Worm (Caenorhabditis elegans): ENCODE results near the gene immt-2.

Gene immt-2

ce11 chrV:16815261-16815660, 26.2 kb downstream of the immt-2 start, which contains the start of gene T20B3.1:
TSS of gene T20B3.1 (plus strand) at chrV:16815561.
- no peak for TF ChIP-seq ceh-16 (tag; optimal IDR thresholded peaks at IDR 0.05)
- no peak for TF ChIP-seq sma-3 (GFP tag; optimal IDR thresholded peaks at IDR 0.05)
- TF ChIP-seq unc-39 (tag; optimal IDR thresholded peaks at IDR 0.05) = no peak
- TF ChIP-seq ztf-1 (GFP tag; conservative IDR thresholded peaks at IDR 0.05) = no peak
- TF ChIP-seq ZK546.5 (tag; optimal IDR thresholded peaks at IDR 0.05) = no peak
- TF ChIP-seq elt-3 (tag; optimal IDR thresholded peaks at IDR 0.05) = no peak
- TF ChIP-seq ama-1 (optimal IDR thresholded peaks at IDR 0.05) = no peak
- TF ChIP-seq unc-55 (GFP tag; optimal IDR thresholded peaks at IDR 0.05) = no peak
- TF ChIP-seq nhr-237 (tag; optimal IDR thresholded peaks at IDR 0.05) = no peak
- TF ChIP-seq nhr-10 (tag; optimal IDR thresholded peaks at IDR 0.05) = no peak
- TF ChIP-seq unc-62 (GFP tag; optimal IDR thresholded peaks at IDR 0.05) = no peak
- TF ChIP-seq lin-11 (tag; optimal IDR thresholded peaks at IDR 0.05) = no peak

- TF ChIP-seq sma-9 (GFP tag; optimal IDR thresholded peaks at IDR 0.05) (peak; percentile 29), sma-9 (tag; optimal IDR thresholded peaks at IDR 0.05) (no peak), fos-1 (tag; optimal IDR thresholded peaks at IDR 0.05) (peak; percentile 42), gmeb-1 (tag; optimal IDR thresholded peaks at IDR 0.05) (peak; percentile 45), nhr-25 (tag; optimal IDR thresholded peaks at IDR 0.05) (no peak), mab-5 (tag; optimal IDR thresholded peaks at IDR 0.05) (no peak), elt-3 (tag; optimal IDR thresholded peaks at IDR 0.05) (no peak)
These were observed 27.6 kb downstream of the immt-2 start for ce11 chrV:16816707-16817106.

ce11 chrV:16821270-16821737, 32.2 kb downstream of the immt-2 start, which contains the start of gene T20B3.14:
TSS of gene T20B3.14 (minus strand) at chrV:16821320.
- TF ChIP-seq unc-55 (GFP tag; optimal IDR thresholded peaks at IDR 0.05) (peak; percentile 39), ceh-82 (tag; optimal IDR thresholded peaks at IDR 0.05) (no peak)

DNA sequence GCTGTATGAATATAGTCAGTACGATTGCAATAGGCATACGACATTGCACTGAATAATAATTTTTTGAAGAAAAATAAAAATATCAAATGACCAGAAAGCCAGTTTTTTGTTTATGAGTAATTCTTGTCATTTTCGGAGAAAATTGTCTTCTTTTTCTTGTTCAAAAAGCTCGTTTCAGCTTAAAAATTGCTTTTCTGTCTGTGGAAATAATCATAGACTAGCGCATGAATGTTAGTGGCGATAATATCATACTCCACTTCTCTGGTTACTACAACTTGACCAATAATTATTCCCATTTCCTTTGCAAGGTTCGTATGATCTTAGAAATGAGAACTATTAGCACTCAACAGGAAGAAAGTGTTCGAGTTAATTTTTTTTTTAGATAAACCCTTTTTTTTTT, 38.4 kb downstream of the immt-2 start, which contains the start of gene srh-216:
srh-216 (minus strand) TSS at position 101 of the 400 bp plus-strand sequence.
- TF ChIP-seq lin-39 (tag; optimal IDR thresholded peaks at IDR 0.05) (no peak), egl-27 (tag; optimal IDR thresholded peaks at IDR 0.05) (no peak), nhr-23 (tag; optimal IDR thresholded peaks at IDR 0.05) (no peak), ztf-4 (tag; optimal IDR thresholded peaks at IDR 0.05) (no peak), peb-1 (tag; optimal IDR thresholded peaks at IDR 0.05) (no peak)

ce11 chrV:16829396-16829795, 40.3 kb downstream of the immt-2 start, which contains the start of gene srh-214:
TSS of gene srh-214 (minus strand) at chrV:16829755.
- no peak for TF ChIP-seq egl-27 (tag; optimal IDR thresholded peaks at IDR 0.05)
- no peak for TF ChIP-seq lin-39 (tag; optimal IDR thresholded peaks at IDR 0.05)
- TF ChIP-seq elt-3 (tag; optimal IDR thresholded peaks at IDR 0.05) = no peak
- no peak for TF ChIP-seq elt-1 (tag; optimal IDR thresholded peaks at IDR 0.05)
- no peak for TF ChIP-seq lsy-2 (tag; optimal IDR thresholded peaks at IDR 0.05)
- no peak for TF ChIP-seq fos-1 (tag; optimal IDR thresholded peaks at IDR 0.05)
- no peak for TF ChIP-seq sma-3 (GFP tag; optimal IDR thresholded peaks at IDR 0.05)
- no peak for TF ChIP-seq nhr-23 (tag; optimal IDR thresholded peaks at IDR 0.05)

DNA sequence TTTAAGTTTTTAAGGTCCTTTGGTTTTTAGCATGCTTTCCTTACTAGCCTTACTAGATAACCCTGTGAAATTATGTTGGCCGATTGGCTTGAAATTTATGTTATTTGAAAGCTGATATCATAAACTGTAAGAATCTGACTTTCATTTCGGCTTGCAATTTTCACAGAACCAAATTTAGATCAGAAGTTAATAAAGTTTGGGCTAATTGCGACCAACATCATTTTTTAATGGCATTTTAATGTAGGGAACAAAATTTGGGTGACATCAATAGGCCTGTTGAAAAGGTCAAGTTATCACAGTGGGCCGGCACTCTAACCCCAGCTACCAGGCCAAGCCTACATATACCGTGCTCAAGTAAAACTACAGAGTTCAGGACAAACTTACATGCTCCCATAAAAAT, 42.2 kb downstream of the immt-2 start:
- TF ChIP-seq nhr-21 (tag; optimal IDR thresholded peaks at IDR 0.05) (no peak), nhr-25 (tag; optimal IDR thresholded peaks at IDR 0.05) (no peak), ztf-1 (GFP tag; conservative IDR thresholded peaks at IDR 0.05) (no peak), elt-3 (tag; optimal IDR thresholded peaks at IDR 0.05) (no peak), dmd-4 (tag; optimal IDR thresholded peaks at IDR 0.05) (no peak), unc-62 (GFP tag; optimal IDR thresholded peaks at IDR 0.05) (no peak), zag-1 (tag; optimal IDR thresholded peaks at IDR 0.05) (no peak), sem-4 (tag; optimal IDR thresholded peaks at IDR 0.05) (no peak), egl-27 (tag; optimal IDR thresholded peaks at IDR 0.05) (no peak), lin-39 (tag; optimal IDR thresholded peaks at IDR 0.05) (no peak), ztf-11 (tag; optimal IDR thresholded peaks at IDR 0.05) (no peak), mbf-1 (tag; optimal IDR thresholded peaks at IDR 0.05) (no peak), nhr-77 (tag; optimal IDR thresholded peaks at IDR 0.05) (no peak)

Data from whole organism, L2 larva.